Worm (Caenorhabditis elegans): Measurements from ENCODE around the gene irg-4.

ce11 chrIV:12454750-12455149, 19.1 kb downstream of the irg-4 start, which contains the start of gene smz-1:
- TF ChIP-seq tbx-7 (tag; optimal IDR thresholded peaks at IDR 0.05) (no peak), nhr-11 (tag; optimal IDR thresholded peaks at IDR 0.05) (no peak), npax-4 (tag; optimal IDR thresholded peaks at IDR 0.05) (no peak), C08G9.2 (tag; optimal IDR thresholded peaks at IDR 0.05) (no peak), sox-2 (GFP tag; IDR thresholded peaks at IDR 0.05) (no peak), nhr-232 (tag; optimal IDR thresholded peaks at IDR 0.05) (no peak), hlh-30 (tag; optimal IDR thresholded peaks at IDR 0.05; ENCODE audit: insufficient read depth) (no peak), ref-2 (tag; optimal IDR thresholded peaks at IDR 0.05) (no peak), pha-2 (tag; optimal IDR thresholded peaks at IDR 0.05) (no peak), dve-1 (tag; optimal IDR thresholded peaks at IDR 0.05) (no peak), Y22D7AL.16 (tag; optimal IDR thresholded peaks at IDR 0.05) (no peak), pha-4 (tag; optimal IDR thresholded peaks at IDR 0.05) (no peak), ahr-1 (tag; optimal IDR thresholded peaks at IDR 0.05) (no peak)

All from whole organism, late embryonic.